Fruit fly (Drosophila melanogaster): Measurements from ENCODE around the gene CG1116.

Gene CG1116

DNA sequence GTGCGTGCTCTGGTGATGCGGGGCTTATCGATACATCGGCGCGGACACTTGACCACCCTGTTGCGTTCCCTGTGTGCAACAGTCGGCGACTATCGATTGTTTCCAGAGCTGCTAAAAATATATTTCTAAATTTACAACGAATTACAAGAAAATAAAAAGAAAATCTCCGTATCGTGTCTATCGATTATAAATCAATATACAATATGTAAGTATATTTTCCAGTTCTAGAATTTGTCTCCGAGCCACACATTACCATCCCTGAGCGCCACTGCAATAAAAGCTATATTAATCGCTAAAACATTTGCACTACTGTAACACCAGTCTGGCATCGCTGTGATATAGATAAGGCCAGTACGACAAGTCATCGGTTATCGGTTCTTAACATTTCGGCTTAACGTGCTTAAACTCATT, 12.7 kb downstream of the CG1116 start, which contains the start of the genes Kat60 and Mms19 (continued):
- no peak for TF ChIP-seq rib (GFP tag; IDR thresholded peaks at IDR 0.05)
- peak; percentile 76 for TF ChIP-seq CG15514 (GFP tag; optimal IDR thresholded peaks at IDR 0.05)
- TF ChIP-seq Sry-β (GFP tag; optimal IDR thresholded peaks at IDR 0.05): peak; percentile 95
- TF ChIP-seq vnd (GFP tag; IDR thresholded peaks at IDR 0.05; ENCODE audit: partially characterized antibody): peak; percentile 95
- peak; percentile 54; the same call in 1 of the 2 replicates for TF ChIP-seq wdn (GFP tag; IDR thresholded peaks at IDR 0.05)
- peak; percentile 58 for TF ChIP-seq ttk (GFP tag; IDR thresholded peaks at IDR 0.05)
- peak; percentile 28 for TF ChIP-seq CG4617 (GFP tag; optimal IDR thresholded peaks at IDR 0.05; ENCODE audit: borderline replicate concordance)
- no peak for TF ChIP-seq Kr (GFP tag; optimal IDR thresholded peaks at IDR 0.05)
- peak; percentile 50; the same call in 2 of the 3 replicates for TF ChIP-seq CG34422 (GFP tag; IDR thresholded peaks at IDR 0.05)
- TF ChIP-seq ara (GFP tag; IDR thresholded peaks at IDR 0.05): peak; percentile 72
- TF ChIP-seq tx (GFP tag; optimal IDR thresholded peaks at IDR 0.05): peak; percentile 60
- no peak for TF ChIP-seq CG4424 (GFP tag; optimal IDR thresholded peaks at IDR 0.05)
- peak; percentile 43 for TF ChIP-seq en (GFP tag; optimal IDR thresholded peaks at IDR 0.05)
- TF ChIP-seq CG32532 (GFP tag; IDR thresholded peaks at IDR 0.05): peak; percentile 71
- TF ChIP-seq CG1792 (GFP tag; optimal IDR thresholded peaks at IDR 0.05): peak; percentile 14
- TF ChIP-seq chm (GFP tag; IDR thresholded peaks at IDR 0.05): peak; percentile 32
- TF ChIP-seq H15 (GFP tag; IDR thresholded peaks at IDR 0.05): peak; percentile 55; the same call in 1 of the 3 replicates
- peak; percentile 31; the same call in 1 of the 3 replicates for TF ChIP-seq C15 (GFP tag; IDR thresholded peaks at IDR 0.05)
- peak; percentile 48 for TF ChIP-seq zen (tag; optimal IDR thresholded peaks at IDR 0.05)
- TF ChIP-seq NC2α (GFP tag; optimal IDR thresholded peaks at IDR 0.05): peak; percentile 55
- peak; percentile 91 for TF ChIP-seq CG17186 (GFP tag; optimal IDR thresholded peaks at IDR 0.05)
- no peak for TF ChIP-seq her (GFP tag; optimal IDR thresholded peaks at IDR 0.05)
- no peak for TF ChIP-seq toy (GFP tag; IDR thresholded peaks at IDR 0.05)
- TF ChIP-seq lola (GFP tag; optimal IDR thresholded peaks at IDR 0.05): peak in 1 of 3 experiments; percentile 61
- TF ChIP-seq CG18011 (GFP tag; optimal IDR thresholded peaks at IDR 0.05): peak; percentile 7
- TF ChIP-seq HmgZ (tag; optimal IDR thresholded peaks at IDR 0.05): peak; percentile 58
- peak; percentile 45 for TF ChIP-seq emc (GFP tag; optimal IDR thresholded peaks at IDR 0.05)
- TF ChIP-seq stwl (tag; optimal IDR thresholded peaks at IDR 0.05): peak; percentile 47
- TF ChIP-seq CG2120 (GFP tag; optimal IDR thresholded peaks at IDR 0.05): peak; percentile 88
- TF ChIP-seq dimm (GFP tag; IDR thresholded peaks at IDR 0.05): no peak
- TF ChIP-seq CG5245 (GFP tag; optimal IDR thresholded peaks at IDR 0.05): peak; percentile 13
- 0 out of 2 replicates have a peak, but pooled peaks have one; percentile 17 for TF ChIP-seq onecut (GFP tag; IDR thresholded peaks at IDR 0.05)
- no peak for TF ChIP-seq CG17385 (GFP tag; optimal IDR thresholded peaks at IDR 0.05)
- peak; percentile 32 for TF ChIP-seq Meics (GFP tag; optimal IDR thresholded peaks at IDR 0.05)
- TF ChIP-seq CG4282 (GFP tag; optimal IDR thresholded peaks at IDR 0.05): peak; percentile 3
- TF ChIP-seq otp (GFP tag; IDR thresholded peaks at IDR 0.05): 0 out of 3 replicates have a peak, but pooled peaks have one; percentile 30
- TF ChIP-seq slbo (GFP tag; IDR thresholded peaks at IDR 0.05): peak; percentile 85; the same call in 1 of the 2 replicates
- TF ChIP-seq ato (GFP tag; IDR thresholded peaks at IDR 0.05; ENCODE audit: partially characterized antibody): peak; percentile 74
- no peak for TF ChIP-seq gsb (GFP tag; IDR thresholded peaks at IDR 0.05)
- peak; percentile 98 for TF ChIP-seq Sry-δ (GFP tag; optimal IDR thresholded peaks at IDR 0.05)
- TF ChIP-seq NfI (GFP tag; optimal IDR thresholded peaks at IDR 0.05): peak; percentile 40
- peak; percentile 57 for TF ChIP-seq CG9609 (GFP tag; optimal IDR thresholded peaks at IDR 0.05)
- TF ChIP-seq Ptx1 (GFP tag; IDR thresholded peaks at IDR 0.05): peak; percentile 84
- TF ChIP-seq CG17612 (GFP tag; IDR thresholded peaks at IDR 0.05): peak; percentile 42; the same call in 1 of the 2 replicates
- peak; percentile 48; the same call in 1 of the 3 replicates for TF ChIP-seq CG6175 (GFP tag; IDR thresholded peaks at IDR 0.05)
- peak; percentile 73 for TF ChIP-seq sisA (GFP tag; IDR thresholded peaks at IDR 0.05)
- TF ChIP-seq Blimp-1 (GFP tag; optimal IDR thresholded peaks at IDR 0.05): no peak
- TF ChIP-seq CG5953 (GFP tag; IDR thresholded peaks at IDR 0.05): no peak
- no peak for TF ChIP-seq so (GFP tag; IDR thresholded peaks at IDR 0.05)
- peak; percentile 33 for TF ChIP-seq kni (GFP tag; optimal IDR thresholded peaks at IDR 0.05)
- peak; percentile 58 for TF ChIP-seq CG13624 (GFP tag; optimal IDR thresholded peaks at IDR 0.05)
